Fruit fly (Drosophila melanogaster) whole organism, prepupa: ENCODE measurements around the gene CG15529.

ENCODE experiments used
- CG31627 ChIP-seq: fragments of 200-800 bp; sonication (Bioruptor generic); optimal IDR thresholded peaks from 3 replicates; lab custom pipeline; 2016; ENCODE audit warnings: missing biosample characterization, missing genetic modification characterization
- CG32006 ChIP-seq: fragments of 200-800 bp; sonication (Bioruptor generic); optimal IDR thresholded peaks from 3 replicates; lab custom pipeline; 2017; ENCODE audit warnings: missing biosample characterization, mild to moderate bottlenecking, missing genetic modification characterization
- CG6792 ChIP-seq: fragments of 200-800 bp; sonication (Bioruptor generic); optimal IDR thresholded peaks from 3 replicates; lab custom pipeline; 2016; ENCODE audit warnings: missing biosample characterization, missing genetic modification characterization
- CG7368 ChIP-seq: fragments of 200-800 bp; sonication (Bioruptor generic); optimal IDR thresholded peaks from 3 replicates; lab custom pipeline; 2016; ENCODE audit warnings: missing biosample characterization, missing genetic modification characterization
- CG8319 ChIP-seq: fragments of 200-800 bp; sonication (Bioruptor generic); optimal IDR thresholded peaks from 3 replicates; lab custom pipeline; 2016; ENCODE audit warnings: missing biosample characterization, missing genetic modification characterization
- Eip93F ChIP-seq: fragments of 200-800 bp; sonication (Bioruptor generic); optimal IDR thresholded peaks from 2 replicates; lab custom pipeline; 2016; ENCODE audit warnings: missing biosample characterization, mild to moderate bottlenecking, missing genetic modification characterization
- Hr38 ChIP-seq: sonication (Bioruptor generic); optimal IDR thresholded peaks from 2 replicates; lab custom pipeline; 2016; ENCODE audit warnings: missing biosample characterization, missing genetic modification characterization
- Hr39 ChIP-seq: fragments of 200-800 bp; sonication (Bioruptor generic); optimal IDR thresholded peaks from 2 replicates; lab custom pipeline; 2016; ENCODE audit warnings: missing biosample characterization, missing genetic modification characterization
- OdsH ChIP-seq: fragments of 200-800 bp; sonication (Bioruptor generic); optimal IDR thresholded peaks from 3 replicates; lab custom pipeline; 2016; ENCODE audit warnings: missing biosample characterization, missing genetic modification characterization
- lz ChIP-seq: fragments of 200-800 bp; sonication (Bioruptor generic); optimal IDR thresholded peaks from 3 replicates; lab custom pipeline; 2016; ENCODE audit warnings: missing biosample characterization, missing genetic modification characterization

DNA sequence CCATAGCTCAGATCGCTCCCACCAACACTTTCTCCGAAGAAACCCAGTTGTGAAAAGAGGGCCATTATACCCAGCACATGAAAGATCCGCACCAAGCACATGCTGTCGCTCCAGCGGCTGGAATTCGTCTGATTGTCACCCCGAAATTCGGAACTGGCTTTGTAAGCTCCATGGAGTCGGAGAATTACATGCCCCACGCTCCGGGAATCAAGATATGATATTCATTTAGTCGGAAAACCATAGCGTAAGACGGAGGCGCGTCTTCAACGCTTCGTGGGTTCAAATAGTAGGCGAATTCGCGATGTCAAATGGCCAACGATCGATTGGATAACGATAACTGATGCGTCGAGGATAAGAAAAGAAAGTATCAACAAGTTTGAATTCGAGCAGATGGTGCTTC, 27.2 kb upstream of the CG15529 start, which contains the start of gene CG45073:
- no peak for TF ChIP-seq CG31627 (GFP tag; lab: Kevin White, UChicago)
- TF ChIP-seq CG6792 (GFP tag; lab: Kevin White, UChicago), result no peak
- no peak for TF ChIP-seq Eip93F (GFP tag; lab: Kevin White, UChicago)
- TF ChIP-seq lz (GFP tag; lab: Kevin White, UChicago), result no peak
- TF ChIP-seq Hr38 (GFP tag; lab: Kevin White, UChicago), result no peak
- TF ChIP-seq OdsH (GFP tag; lab: Kevin White, UChicago), result no peak
- TF ChIP-seq Hr39, result no peak
- no peak for TF ChIP-seq CG8319 (GFP tag; lab: Kevin White, UChicago)
- TF ChIP-seq CG32006 (GFP tag; lab: Kevin White, UChicago), result no peak
- TF ChIP-seq CG7368, result no peak
